Worm (Caenorhabditis elegans): ENCODE data around the gene pac-1.

pac-1 gene

ce11 chrIII:8451181-8451580 is 43.6 kb upstream of the pac-1 start:
- peak; percentile 54; the same call in 1 of the 2 replicates for TF ChIP-seq hmg-1.2 (GFP tag; IDR thresholded peaks at IDR 0.05)
- TF ChIP-seq tbp1 (GFP tag; optimal IDR thresholded peaks at IDR 0.05) = no peak

ce11 chrIII:8457605-8458004 is 37.2 kb upstream of the pac-1 start:
- TF ChIP-seq hsf-1 (GFP tag; IDR thresholded peaks at IDR 0.05) = no peak
- no peak for TF ChIP-seq hrde-1 (tag; optimal IDR thresholded peaks at IDR 0.05; ENCODE audit: borderline replicate concordance)
- no peak for TF ChIP-seq ZK185.1 (tag; optimal IDR thresholded peaks at IDR 0.05; ENCODE audit: poor library complexity, severe bottlenecking)
- TF ChIP-seq Y53G8AR.9 (GFP tag; conservative IDR thresholded peaks at IDR 0.05) = no peak
- no peak for TF ChIP-seq let-607 (tag; optimal IDR thresholded peaks at IDR 0.05)
- TF ChIP-seq bed-1 (GFP tag; IDR thresholded peaks at IDR 0.05) = no peak
- TF ChIP-seq B0019.2 (GFP tag; conservative IDR thresholded peaks at IDR 0.05) = no peak
- no peak for TF ChIP-seq nhr-27 (tag; optimal IDR thresholded peaks at IDR 0.05)
- no peak for TF ChIP-seq B0035.1 (tag; optimal IDR thresholded peaks at IDR 0.05)
- TF ChIP-seq athp-1 (tag; optimal IDR thresholded peaks at IDR 0.05) = no peak
- TF ChIP-seq snpc-1.1 (tag; optimal IDR thresholded peaks at IDR 0.05; ENCODE audit: insufficient read depth) = no peak
- no peak for TF ChIP-seq attf-5 (GFP tag; optimal IDR thresholded peaks at IDR 0.05)
- TF ChIP-seq dpl-1 (GFP tag; optimal IDR thresholded peaks at IDR 0.05) = no peak

- no peak for TF ChIP-seq gei-17 (GFP tag; optimal IDR thresholded peaks at IDR 0.05)
- no peak for TF ChIP-seq nhr-120 (GFP tag; IDR thresholded peaks at IDR 0.05)
- no peak for TF ChIP-seq F23B12.7 (tag; optimal IDR thresholded peaks at IDR 0.05; ENCODE audit: insufficient read depth)
- no peak for TF ChIP-seq B0019.2 (GFP tag; conservative IDR thresholded peaks at IDR 0.05)
- TF ChIP-seq atf-7 (tag; optimal IDR thresholded peaks at IDR 0.05) = no peak
- TF ChIP-seq sdz-38 (tag; optimal IDR thresholded peaks at IDR 0.05) = no peak
These were observed 33.4 kb upstream of the pac-1 start for ce11 chrIII:8461410-8461809.

ce11 chrIII:8466735-8467134 is 28.1 kb upstream of the pac-1 start, which contains the start of gene mig-39:
mig-39 (plus strand) TSS chrIII:8467035.
- TF ChIP-seq ceh-100 (GFP tag; IDR thresholded peaks at IDR 0.05) (no peak), rec-8 (tag; optimal IDR thresholded peaks at IDR 0.05) (no peak)

- no peak for TF ChIP-seq attf-3 (GFP tag; conservative IDR thresholded peaks at IDR 0.05)
These were observed 27.3 kb upstream of the pac-1 start for ce11 chrIII:8467520-8467919.

ce11 chrIII:8473292-8473691 is 21.5 kb upstream of the pac-1 start:
- peak; percentile 38 for TF ChIP-seq lsl-1 (GFP tag; optimal IDR thresholded peaks at IDR 0.05)
- TF ChIP-seq B0261.1 (tag; optimal IDR thresholded peaks at IDR 0.05) = peak; percentile 70
- no peak for TF ChIP-seq ceh-58 (GFP tag; IDR thresholded peaks at IDR 0.05)
- no peak for TF ChIP-seq hrde-1 (tag; optimal IDR thresholded peaks at IDR 0.05; ENCODE audit: borderline replicate concordance)
- no peak for TF ChIP-seq T26A5.8 (tag; optimal IDR thresholded peaks at IDR 0.05)
- TF ChIP-seq Y95B8A.8 (GFP tag; IDR thresholded peaks at IDR 0.05) = no peak
- no peak for TF ChIP-seq repo-1 (tag; optimal IDR thresholded peaks at IDR 0.05)
- no peak for TF ChIP-seq lin-40 (tag; optimal IDR thresholded peaks at IDR 0.05)
- TF ChIP-seq F52B5.7 (tag; optimal IDR thresholded peaks at IDR 0.05) = peak; percentile 15
- no peak for TF ChIP-seq unc-130 (GFP tag; optimal IDR thresholded peaks at IDR 0.05)
- TF ChIP-seq F55B11.4 (tag; optimal IDR thresholded peaks at IDR 0.05; ENCODE audit: borderline replicate concordance, insufficient read depth) = no peak
- TF ChIP-seq rec-8 (tag; optimal IDR thresholded peaks at IDR 0.05) = peak in 1 of 2 experiments; percentile 25
- TF ChIP-seq zfh-2 (GFP tag; conservative IDR thresholded peaks at IDR 0.05) = no peak
- TF ChIP-seq K11D2.4 (GFP tag; IDR thresholded peaks at IDR 0.05) = no peak
- TF ChIP-seq hsf-1 (GFP tag; IDR thresholded peaks at IDR 0.05) = peak; percentile 56; the same call in 1 of the 2 replicates
- no peak for TF ChIP-seq cebp-1 (GFP tag; IDR thresholded peaks at IDR 0.05)
- no peak for TF ChIP-seq cebp-1 (tag; optimal IDR thresholded peaks at IDR 0.05)
- TF ChIP-seq chd-7 (tag; optimal IDR thresholded peaks at IDR 0.05) = no peak
- TF ChIP-seq tbx-9 (tag; optimal IDR thresholded peaks at IDR 0.05; ENCODE audit: borderline replicate concordance) = no peak
- TF ChIP-seq let-526 (GFP tag; IDR thresholded peaks at IDR 0.05) = no peak

Data from whole organism, young adult.